Fruit fly (Drosophila melanogaster) whole organism, wandering third instar larva: ENCODE results near the gene CG46396.

Experiments
- Abd-B ChIP-seq: fragments of >200 bp; optimal IDR thresholded peaks from 2 replicates; lab custom pipeline; 2017; ENCODE audit warnings: missing biosample characterization, missing genetic modification characterization
- CG32264 ChIP-seq: fragments of 200-800 bp; sonication (Bioruptor generic); optimal IDR thresholded peaks from 2 replicates; lab custom pipeline; 2016; ENCODE audit warnings: missing biosample characterization, missing genetic modification characterization
- CG9705 ChIP-seq: fragments of 200-800 bp; sonication (Bioruptor generic); optimal IDR thresholded peaks from 2 replicates; lab custom pipeline; 2018; ENCODE audit warnings: missing biosample characterization, mild to moderate bottlenecking, missing genetic modification characterization
- CrebA ChIP-seq: fragments of 200-800 bp; sonication (Bioruptor generic); optimal IDR thresholded peaks from 2 replicates; lab custom pipeline; 2016; ENCODE audit warnings: missing biosample characterization, mild to moderate bottlenecking, missing genetic modification characterization, borderline replicate concordance
- Dfd ChIP-seq: fragments of >200 bp; optimal IDR thresholded peaks from 2 replicates; lab custom pipeline; 2017; ENCODE audit warnings: missing biosample characterization, missing genetic modification characterization
- Dif ChIP-seq: fragments of 200-275, 200-300 bp; sonication (Bioruptor generic); optimal IDR thresholded peaks from 2 replicates; lab custom pipeline; 2018; ENCODE audit warnings: missing biosample characterization, missing genetic modification characterization; ENCODE audit not compliant: partially characterized antibody
- GATAd ChIP-seq: sonication (Bioruptor generic); optimal IDR thresholded peaks from 2 replicates; lab custom pipeline; 2016; ENCODE audit warnings: missing biosample characterization, missing genetic modification characterization
- HLH106 ChIP-seq: fragments of 200-800 bp; optimal IDR thresholded peaks from 3 replicates; lab custom pipeline; 2019; ENCODE audit warnings: missing biosample characterization, mild to moderate bottlenecking, missing genetic modification characterization, moderate library complexity
- Hnf4 ChIP-seq: fragments of 200-800 bp; sonication (Bioruptor generic); optimal IDR thresholded peaks from 2 replicates; lab custom pipeline; 2016; ENCODE audit warnings: missing biosample characterization, mild to moderate bottlenecking, missing genetic modification characterization
- Hr78 ChIP-seq: fragments of >200 bp; optimal IDR thresholded peaks from 2 replicates; lab custom pipeline; 2017; ENCODE audit warnings: missing biosample characterization, missing genetic modification characterization
- Hr83 ChIP-seq: fragments of 200-300 bp; sonication (Bioruptor generic); optimal IDR thresholded peaks from 2 replicates; lab custom pipeline; 2016; ENCODE audit warnings: missing biosample characterization, mild to moderate bottlenecking, missing genetic modification characterization, moderate library complexity; ENCODE audit not compliant: poor library complexity, severe bottlenecking
- Jra ChIP-seq: sonication (Bioruptor generic); optimal IDR thresholded peaks from 2 replicates; lab custom pipeline; 2016; ENCODE audit warnings: missing biosample characterization, missing genetic modification characterization
- Mio ChIP-seq: sonication (Bioruptor generic); optimal IDR thresholded peaks from 2 replicates; lab custom pipeline; 2016; ENCODE audit warnings: missing biosample characterization, missing genetic modification characterization
- Myc ChIP-seq: fragments of >200 bp; optimal IDR thresholded peaks from 2 replicates; lab custom pipeline; 2017
- N ChIP-seq: fragments of >200 bp; optimal IDR thresholded peaks from 2 replicates; lab custom pipeline; 2018; ENCODE audit warnings: missing biosample characterization, missing external identifiers, missing genetic modification characterization
- Rel ChIP-seq, 2 experiments: fragments of 200-800 bp; sonication (Bioruptor generic) in 1 of 2; optimal IDR thresholded peaks; 2 replicates in 1 of 2; 3 replicates in 1 of 2; lab custom pipeline; 2016 to 2019; ENCODE audit warnings: mild to moderate bottlenecking in 2 of 2, missing biosample characterization in 2 of 2, missing genetic modification characterization in 2 of 2, moderate library complexity in 1 of 2
- Vsx2 ChIP-seq: fragments of 200-300, 225-300 bp; sonication (Bioruptor generic); optimal IDR thresholded peaks from 2 replicates; lab custom pipeline; 2018; ENCODE audit warnings: missing biosample characterization, missing genetic modification characterization; ENCODE audit not compliant: partially characterized antibody
- br ChIP-seq: fragments of 200-800 bp; sonication (Bioruptor generic); optimal IDR thresholded peaks from 2 replicates; lab custom pipeline; 2016; ENCODE audit warnings: missing biosample characterization, missing genetic modification characterization
- brk ChIP-seq: fragments of 200-800 bp; sonication (Bioruptor generic); optimal IDR thresholded peaks from 2 replicates; lab custom pipeline; 2016; ENCODE audit warnings: missing biosample characterization, mild to moderate bottlenecking, missing genetic modification characterization
- dl ChIP-seq, 2 experiments: fragments of 175-275, 200-275 bp in 1 of 2; fragments of 200-275 bp in 1 of 2; sonication (Bioruptor generic); optimal IDR thresholded peaks; lab custom pipeline; 2018; ENCODE audit warnings: mild to moderate bottlenecking in 2 of 2, missing biosample characterization in 2 of 2, missing genetic modification characterization in 2 of 2, moderate library complexity in 2 of 2; ENCODE audit not compliant: partially characterized antibody in 2 of 2, insufficient read depth in 1 of 2
- dsf ChIP-seq: sonication (Bioruptor generic); optimal IDR thresholded peaks from 2 replicates; lab custom pipeline; 2016; ENCODE audit warnings: missing biosample characterization, missing genetic modification characterization, borderline replicate concordance
- ey ChIP-seq: fragments of 200-800 bp; sonication (Bioruptor generic); optimal IDR thresholded peaks from 2 replicates; lab custom pipeline; 2016; ENCODE audit warnings: missing biosample characterization, missing genetic modification characterization
- h ChIP-seq: fragments of 200-800 bp; sonication (Bioruptor generic); optimal IDR thresholded peaks from 3 replicates; lab custom pipeline; 2016; ENCODE audit warnings: missing biosample characterization, mild to moderate bottlenecking, missing genetic modification characterization
- jim ChIP-seq: fragments of 175-275, 200-325 bp; sonication (Bioruptor generic); optimal IDR thresholded peaks from 2 replicates; lab custom pipeline; 2016; ENCODE audit warnings: missing biosample characterization, mild to moderate bottlenecking, missing genetic modification characterization
- lola ChIP-seq: fragments of >200 bp; optimal IDR thresholded peaks from 2 replicates; lab custom pipeline; 2017; ENCODE audit warnings: missing biosample characterization, missing genetic modification characterization
- pan ChIP-seq: fragments of >200 bp; optimal IDR thresholded peaks from 2 replicates; lab custom pipeline; 2017
- rgr ChIP-seq: fragments of 200-800 bp; sonication (Bioruptor generic); optimal IDR thresholded peaks from 3 replicates; lab custom pipeline; 2016; ENCODE audit warnings: missing biosample characterization, mild to moderate bottlenecking, missing genetic modification characterization
- sage ChIP-seq: fragments of 200-800 bp; sonication (Bioruptor generic); optimal IDR thresholded peaks from 2 replicates; lab custom pipeline; 2016; ENCODE audit warnings: missing biosample characterization, mild to moderate bottlenecking, missing genetic modification characterization
- sv ChIP-seq: fragments of 200-800 bp; sonication (Bioruptor generic); optimal IDR thresholded peaks from 3 replicates; lab custom pipeline; 2016; ENCODE audit warnings: missing biosample characterization, missing genetic modification characterization
- tai ChIP-seq: sonication (Bioruptor generic); optimal IDR thresholded peaks from 2 replicates; lab custom pipeline; 2016; ENCODE audit warnings: missing biosample characterization, missing genetic modification characterization
- usp ChIP-seq: fragments of >200 bp; optimal IDR thresholded peaks from 2 replicates; lab custom pipeline; 2017; ENCODE audit warnings: missing biosample characterization, missing genetic modification characterization

CG46396 gene

dm6 chr3R:6298828-6299227 lies 5.0 kb upstream of the CG46396 start, which contains the start of gene Osi14:
TSS of gene Osi14 (plus strand) at chr3R:6299128.
- TF ChIP-seq lola (no peak), rgr (GFP tag; lab: Kevin White, UChicago) (no peak), sv (GFP tag; lab: Kevin White, UChicago) (no peak), dl (GFP tag; optimal IDR thresholded peaks at IDR 0.05; lab: Kevin White, UChicago; ENCODE audit: insufficient read depth in 1 of 2, partially characterized antibody in 2 of 2) (no peak), Hr78 (GFP tag; lab: Kevin White, UChicago) (no peak), br (GFP tag; lab: Kevin White, UChicago) (no peak), CG9705 (no peak), dsf (GFP tag; lab: Kevin White, UChicago) (no peak), ey (GFP tag; lab: Kevin White, UChicago) (no peak), CrebA (GFP tag; lab: Kevin White, UChicago) (no peak), Mio (no peak), Myc (lab: Kevin White, UChicago) (no peak)

dm6 chr3R:6301257-6301839 lies 2.5 kb upstream of the CG46396 start, which contains the start of gene Osi15:
TSS of gene Osi15 (plus strand) at chr3R:6301804.
- TF ChIP-seq dl (GFP tag; optimal IDR thresholded peaks at IDR 0.05; lab: Kevin White, UChicago; ENCODE audit: insufficient read depth in 1 of 2, partially characterized antibody in 2 of 2) (no peak), N (no peak), lola (no peak), CrebA (GFP tag; lab: Kevin White, UChicago) (no peak), Abd-B (GFP tag; lab: Kevin White, UChicago) (no peak), ey (GFP tag; lab: Kevin White, UChicago) (no peak), Hnf4 (no peak), HLH106 (tag; lab: Kevin White, UChicago) (no peak)

- TF ChIP-seq Hnf4: no peak
- no peak for TF ChIP-seq Hr78 (GFP tag; lab: Kevin White, UChicago)
- no peak for TF ChIP-seq GATAd (GFP tag; lab: Kevin White, UChicago)
- TF ChIP-seq Dif (GFP tag; lab: Kevin White, UChicago): no peak
- TF ChIP-seq CG32264 (GFP tag; lab: Kevin White, UChicago): no peak
- TF ChIP-seq h (GFP tag; lab: Kevin White, UChicago): no peak
- TF ChIP-seq Hr83 (GFP tag; lab: Kevin White, UChicago): no peak
- no peak for TF ChIP-seq dsf (GFP tag; lab: Kevin White, UChicago)
- TF ChIP-seq lola: no peak
- TF ChIP-seq brk (GFP tag; lab: Kevin White, UChicago): no peak
- TF ChIP-seq HLH106 (tag; lab: Kevin White, UChicago): no peak
- no peak for TF ChIP-seq CG9705
- no peak for TF ChIP-seq pan (lab: Kevin White, UChicago)
- TF ChIP-seq, all 38 proteins: peak for 0
Observed at dm6 chr3R:6304947-6305346, 1.1 kb downstream of the CG46396 start, which contains the start of gene Osi16. TSS of gene Osi16 (plus strand) at chr3R:6305247.

dm6 chr3R:6306584-6306983 lies 2.7 kb downstream of the CG46396 start, which contains the start of gene CG46026:
TSS of gene CG46026 (plus strand) at chr3R:6306884.
- TF ChIP-seq Dif (GFP tag; lab: Kevin White, UChicago): no peak
- no peak for TF ChIP-seq Abd-B (GFP tag; lab: Kevin White, UChicago)
- TF ChIP-seq lola: no peak
- TF ChIP-seq dl (GFP tag; optimal IDR thresholded peaks at IDR 0.05; lab: Kevin White, UChicago; ENCODE audit: insufficient read depth in 1 of 2, partially characterized antibody in 2 of 2): no peak
- no peak for TF ChIP-seq Hr78 (GFP tag; lab: Kevin White, UChicago)
- no peak for TF ChIP-seq dsf (GFP tag; lab: Kevin White, UChicago)
- TF ChIP-seq h (GFP tag; lab: Kevin White, UChicago): no peak
- no peak for TF ChIP-seq pan (lab: Kevin White, UChicago)
- TF ChIP-seq usp (GFP tag; lab: Kevin White, UChicago): no peak
- no peak for TF ChIP-seq sage (GFP tag; lab: Kevin White, UChicago)
- no peak for TF ChIP-seq Hnf4
- no peak for TF ChIP-seq tai
- no peak for TF ChIP-seq Jra (GFP tag; lab: Kevin White, UChicago)
- TF ChIP-seq Rel (GFP tag; optimal IDR thresholded peaks at IDR 0.05; lab: Kevin White, UChicago): no peak
- no peak for TF ChIP-seq Rel (tag; optimal IDR thresholded peaks at IDR 0.05; lab: Kevin White, UChicago)
- TF ChIP-seq jim (GFP tag; lab: Kevin White, UChicago): no peak

- TF ChIP-seq Dfd (GFP tag; lab: Kevin White, UChicago) (no peak), Vsx2 (GFP tag; lab: Kevin White, UChicago) (no peak), sage (GFP tag; lab: Kevin White, UChicago) (no peak), Hr78 (GFP tag; lab: Kevin White, UChicago) (no peak), N (no peak), sv (GFP tag; lab: Kevin White, UChicago) (no peak), brk (GFP tag; lab: Kevin White, UChicago) (no peak), pan (lab: Kevin White, UChicago) (no peak), tai (no peak), Jra (GFP tag; lab: Kevin White, UChicago) (no peak)
Observed at dm6 chr3R:6309676-6310075, 5.8 kb downstream of the CG46396 start, which contains the start of gene CG31560. TSS of gene CG31560 (plus strand) at chr3R:6309976.
